Fruit fly (Drosophila melanogaster) whole organism, embryonic: Measurements from ENCODE around the gene CG10793.

Experiments
- CG12659 ChIP-seq: fragments of 200-800 bp; sonication (Bioruptor generic); optimal IDR thresholded peaks from 3 replicates; lab custom pipeline; 2017; ENCODE audit warnings: mild to moderate bottlenecking, missing biosample characterization, missing genetic modification reagents, missing genetic modification characterization
- Hr78 ChIP-seq, 2 experiments: fragments of 200-800 bp in 1 of 2; fragments of >200 bp in 1 of 2; sonication (Bioruptor generic) in 1 of 2; optimal IDR thresholded peaks; 2 replicates each; lab custom pipeline; 2017 to 2019; ENCODE audit warnings: missing biosample characterization in 2 of 2, missing genetic modification characterization in 2 of 2, mild to moderate bottlenecking in 1 of 2, moderate library complexity in 1 of 2
- hb ChIP-seq: fragments of 200-800 bp; sonication (Bioruptor generic); IDR thresholded peaks from 3 replicates; pipeline ENCODE4 v1.3.6; 2022; ENCODE audit warnings: missing biosample characterization, missing genetic modification characterization; ENCODE audit not compliant: partially characterized antibody
- lbe ChIP-seq: fragments of 200-800 bp; sonication (Bioruptor generic); optimal IDR thresholded peaks from 2 replicates; lab custom pipeline; 2016; ENCODE audit warnings: missing biosample characterization, mild to moderate bottlenecking, missing genetic modification characterization
- mirr ChIP-seq: fragments of 200-800 bp; sonication (Bioruptor generic); optimal IDR thresholded peaks from 3 replicates; lab custom pipeline; 2018; ENCODE audit warnings: missing biosample characterization, mild to moderate bottlenecking, missing genetic modification characterization

- peak in 1 of 2 experiments; percentile 13 for TF ChIP-seq Hr78 (GFP tag; optimal IDR thresholded peaks at IDR 0.05; lab: Kevin White, UChicago)
- TF ChIP-seq lbe, result no peak
- TF ChIP-seq mirr (GFP tag; lab: Kevin White, UChicago), result no peak
- TF ChIP-seq hb (GFP tag; lab: Robert Waterston, UW), result no peak
- TF ChIP-seq CG12659 (GFP tag; lab: Kevin White, UChicago), result no peak
Measured at dm6 chrX:3332528-3332927, 16.3 kb upstream of the CG10793 start.
